Worm (Caenorhabditis elegans) whole organism, L4 larva: ENCODE measurements around the gene C33G3.5.

Experiments used
- R02D3.7 ChIP-seq: fragments of 150-350 bp; sonication (generic microtip); optimal IDR thresholded peaks from 3 replicates; lab custom pipeline; 2014; ENCODE audit warnings: missing biosample characterization, missing genetic modification characterization
- Y75B8A.6 ChIP-seq: fragments of 200-800 bp; sonication (Bioruptor generic); IDR thresholded peaks from 2 replicates; pipeline ENCODE4 v1.3.6; 2022; ENCODE audit warnings: missing genetic modification reagents, missing genetic modification characterization, missing compliant biosample characterization
- ama-1 ChIP-seq: fragments of 150-350 bp; optimal IDR thresholded peaks from 2 replicates; lab custom pipeline; 2014; ENCODE audit warnings: inconsistent platforms, mixed read lengths
- lin-15B ChIP-seq: fragments of 150-350 bp; sonication (generic microtip); optimal IDR thresholded peaks from 3 replicates; lab custom pipeline; 2014; ENCODE audit warnings: missing biosample characterization, missing genetic modification characterization
- lin-39 ChIP-seq: fragments of 150-350 bp; optimal IDR thresholded peaks from 2 replicates; lab custom pipeline; 2014; ENCODE audit warnings: missing biosample characterization, missing genetic modification reagents, missing genetic modification characterization
- mxl-2 ChIP-seq: fragments of 200-800 bp; sonication (Bioruptor generic); conservative IDR thresholded peaks from 2 replicates; pipeline ENCODE4 v1.3.6; 2022; ENCODE audit warnings: missing genetic modification reagents, missing genetic modification characterization, missing compliant biosample characterization
- nhr-102 ChIP-seq: sonication (generic microtip); optimal IDR thresholded peaks from 2 replicates; lab custom pipeline; 2016; ENCODE audit warnings: mild to moderate bottlenecking, missing genetic modification characterization, moderate library complexity, missing compliant biosample characterization
- nhr-237 ChIP-seq: sonication (generic microtip); optimal IDR thresholded peaks from 2 replicates; lab custom pipeline; 2017; ENCODE audit warnings: missing biosample characterization, missing genetic modification characterization
- nhr-76 ChIP-seq: fragments of 150-350 bp; optimal IDR thresholded peaks from 2 replicates; lab custom pipeline; 2014; ENCODE audit warnings: missing biosample characterization, missing genetic modification characterization
- pha-4 ChIP-seq, 2 experiments: fragments of 150-350 bp in 1 of 2; fragments of 200-800 bp in 1 of 2; sonication (Bioruptor generic) in 1 of 2; IDR thresholded peaks in 1 of 2; optimal IDR thresholded peaks in 1 of 2; 2 replicates each; pipeline versions ENCODE4 v1.3.6 to Lab custom; 2014 to 2022; ENCODE audit warnings: missing genetic modification characterization in 2 of 2, missing genetic modification reagents in 2 of 2, missing biosample characterization in 1 of 2, missing compliant biosample characterization in 1 of 2
- pqm-1 ChIP-seq: sonication (generic microtip); optimal IDR thresholded peaks from 2 replicates; lab custom pipeline; 2017; ENCODE audit warnings: missing biosample characterization, missing genetic modification characterization

DNA sequence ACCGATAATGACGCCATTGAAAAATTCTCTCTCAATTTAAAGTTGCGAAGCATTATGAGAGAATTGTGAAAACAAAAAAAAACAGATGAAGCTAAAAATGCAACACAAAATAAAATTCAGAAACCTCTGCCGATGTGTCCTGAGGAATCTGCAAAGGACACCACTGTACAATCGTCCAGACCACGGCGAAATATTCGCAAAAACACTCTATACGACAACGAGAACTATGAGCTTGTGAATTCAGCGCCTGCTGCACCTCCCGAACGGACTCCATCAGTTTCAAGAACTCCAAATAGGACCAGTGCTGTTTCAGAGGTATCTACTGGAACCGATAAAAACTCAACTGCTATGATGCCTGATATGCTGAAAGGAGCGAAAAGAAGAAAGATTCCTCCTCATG is 24.0 kb upstream of the C33G3.5 start:
- no peak for TF ChIP-seq R02D3.7 (tag; lab: Kevin White, UChicago)
- TF ChIP-seq mxl-2, result no peak
- TF ChIP-seq nhr-237, result no peak
- TF ChIP-seq Y75B8A.6 (GFP tag; lab: Robert Waterston, UW), result no peak
- no peak for TF ChIP-seq lin-39 (tag; lab: Kevin White, UChicago)
- no peak for TF ChIP-seq nhr-102 (tag; lab: Kevin White, UChicago)
- no peak for TF ChIP-seq pqm-1 (tag; lab: Kevin White, UChicago)
- no peak for TF ChIP-seq lin-15B (tag; lab: Kevin White, UChicago)
- TF ChIP-seq nhr-76 (tag; lab: Kevin White, UChicago), result no peak
- TF ChIP-seq pha-4 (GFP tag; IDR thresholded peaks at IDR 0.05; lab: Robert Waterston, UW), result no peak
- no peak for TF ChIP-seq pha-4 (tag; optimal IDR thresholded peaks at IDR 0.05; lab: Kevin White, UChicago)
- TF ChIP-seq ama-1 (lab: Kevin White, UChicago), result no peak
